Fruit fly (Drosophila melanogaster) whole organism, prepupa: ENCODE results near the gene CG31798.

Source experiments
- Blimp-1 ChIP-seq: fragments of 200-800 bp; sonication (Bioruptor generic); optimal IDR thresholded peaks from 3 replicates; lab custom pipeline; 2017; ENCODE audit warnings: missing biosample characterization, missing genetic modification characterization, mild to moderate bottlenecking, moderate library complexity, missing genetic modification reagents
- CG10631 ChIP-seq: fragments of 200-800 bp; sonication (Bioruptor generic); optimal IDR thresholded peaks from 2 replicates; lab custom pipeline; 2016; ENCODE audit warnings: missing biosample characterization, missing genetic modification characterization
- CG10669 ChIP-seq: fragments of 200-800 bp; sonication (Bioruptor generic); optimal IDR thresholded peaks from 3 replicates; lab custom pipeline; 2018; ENCODE audit warnings: missing biosample characterization, mild to moderate bottlenecking, missing genetic modification characterization, moderate library complexity
- CG11762 ChIP-seq: fragments of 200-800 bp; sonication (Bioruptor generic); optimal IDR thresholded peaks from 3 replicates; lab custom pipeline; 2016; ENCODE audit warnings: missing biosample characterization, missing genetic modification characterization; ENCODE audit not compliant: insufficient read depth
- CG11902 ChIP-seq: fragments of 200-800 bp; sonication (Bioruptor generic); optimal IDR thresholded peaks from 3 replicates; lab custom pipeline; 2016; ENCODE audit warnings: missing biosample characterization, missing genetic modification characterization
- CG15336 ChIP-seq: fragments of 200-800 bp; sonication (Bioruptor generic); IDR thresholded peaks from 2 replicates; pipeline ENCODE4 v1.3.6; 2022; ENCODE audit warnings: missing biosample characterization, missing genetic modification characterization
- CG16779 ChIP-seq: fragments of 200-800 bp; sonication (Bioruptor generic); optimal IDR thresholded peaks from 3 replicates; lab custom pipeline; 2017; ENCODE audit warnings: missing biosample characterization, mild to moderate bottlenecking, missing genetic modification characterization
- CG3032 ChIP-seq: fragments of 200-800 bp; optimal IDR thresholded peaks from 2 replicates; lab custom pipeline; 2019; ENCODE audit warnings: missing biosample characterization, mild to moderate bottlenecking, missing genetic modification characterization, moderate library complexity
- CG31627 ChIP-seq: fragments of 200-800 bp; sonication (Bioruptor generic); optimal IDR thresholded peaks from 3 replicates; lab custom pipeline; 2016; ENCODE audit warnings: missing biosample characterization, missing genetic modification characterization
- CG32006 ChIP-seq: fragments of 200-800 bp; sonication (Bioruptor generic); optimal IDR thresholded peaks from 3 replicates; lab custom pipeline; 2017; ENCODE audit warnings: missing biosample characterization, mild to moderate bottlenecking, missing genetic modification characterization
- CG34406 ChIP-seq: fragments of 200-800 bp; sonication (Bioruptor generic); optimal IDR thresholded peaks from 3 replicates; lab custom pipeline; 2016; ENCODE audit warnings: missing biosample characterization, missing genetic modification characterization
- CG4318 ChIP-seq: fragments of 200-800 bp; sonication (Bioruptor generic); optimal IDR thresholded peaks from 3 replicates; lab custom pipeline; 2017; ENCODE audit warnings: missing biosample characterization, mild to moderate bottlenecking, missing genetic modification characterization
- CG6163 ChIP-seq: fragments of 200-800 bp; sonication (Bioruptor generic); IDR thresholded peaks from 3 replicates; pipeline ENCODE4 v1.3.6; 2022; ENCODE audit warnings: missing biosample characterization, missing genetic modification characterization
- CG6808 ChIP-seq: fragments of 200-800 bp; sonication (Bioruptor generic); optimal IDR thresholded peaks from 3 replicates; lab custom pipeline; 2017; ENCODE audit warnings: missing biosample characterization, missing genetic modification characterization, mild to moderate bottlenecking, moderate library complexity, missing genetic modification reagents
- CG6854 ChIP-seq: fragments of 200-800 bp; sonication (Bioruptor generic); optimal IDR thresholded peaks from 2 replicates; lab custom pipeline; 2017; ENCODE audit warnings: missing biosample characterization, mild to moderate bottlenecking, missing genetic modification characterization
- CG8119 ChIP-seq: fragments of 200-800 bp; sonication (Bioruptor generic); IDR thresholded peaks from 3 replicates; pipeline ENCODE4 v1.3.6; 2022; ENCODE audit warnings: missing biosample characterization, missing genetic modification characterization
- CG8319 ChIP-seq: fragments of 200-800 bp; sonication (Bioruptor generic); optimal IDR thresholded peaks from 3 replicates; lab custom pipeline; 2016; ENCODE audit warnings: missing biosample characterization, missing genetic modification characterization
- CG8632 ChIP-seq: fragments of 200-800 bp; sonication (Bioruptor generic); optimal IDR thresholded peaks from 3 replicates; lab custom pipeline; 2016; ENCODE audit warnings: missing biosample characterization, missing genetic modification characterization
- CG9139 ChIP-seq: fragments of 200-800 bp; sonication (Bioruptor generic); optimal IDR thresholded peaks from 3 replicates; lab custom pipeline; 2017; ENCODE audit warnings: missing biosample characterization, mild to moderate bottlenecking, missing genetic modification characterization
- Eip75B ChIP-seq: fragments of 200-800 bp; sonication (Bioruptor generic); optimal IDR thresholded peaks from 3 replicates; lab custom pipeline; 2016; ENCODE audit warnings: missing biosample characterization, missing genetic modification characterization
- Eip78C ChIP-seq: fragments of 200-800 bp; sonication (Bioruptor generic); peaks from one replicate; lab custom pipeline; 2016; ENCODE audit warnings: missing biosample characterization, missing genetic modification characterization
- Eip93F ChIP-seq: fragments of 200-800 bp; sonication (Bioruptor generic); optimal IDR thresholded peaks from 2 replicates; lab custom pipeline; 2016; ENCODE audit warnings: missing biosample characterization, mild to moderate bottlenecking, missing genetic modification characterization
- Ets21C ChIP-seq: fragments of 200-800 bp; sonication (Bioruptor generic); optimal IDR thresholded peaks from 3 replicates; lab custom pipeline; 2016; ENCODE audit warnings: missing biosample characterization, missing genetic modification characterization
- Ets96B ChIP-seq: fragments of 200-800 bp; optimal IDR thresholded peaks from 2 replicates; lab custom pipeline; 2019; ENCODE audit warnings: missing biosample characterization, mild to moderate bottlenecking, missing genetic modification characterization, moderate library complexity
- Gug ChIP-seq: fragments of 200-800 bp; sonication (Bioruptor generic); IDR thresholded peaks from 2 replicates; pipeline ENCODE4 v1.3.6; 2022; ENCODE audit warnings: missing biosample characterization, missing genetic modification characterization
- Hr38 ChIP-seq: sonication (Bioruptor generic); optimal IDR thresholded peaks from 2 replicates; lab custom pipeline; 2016; ENCODE audit warnings: missing biosample characterization, missing genetic modification characterization
- Hr39 ChIP-seq: fragments of 200-800 bp; sonication (Bioruptor generic); optimal IDR thresholded peaks from 2 replicates; lab custom pipeline; 2016; ENCODE audit warnings: missing biosample characterization, missing genetic modification characterization
- Hr4 ChIP-seq: fragments of 200-800 bp; sonication (Bioruptor generic); optimal IDR thresholded peaks from 3 replicates; lab custom pipeline; 2016; ENCODE audit warnings: missing biosample characterization, missing genetic modification characterization
- Lpt ChIP-seq: fragments of 200-800 bp; sonication (Bioruptor generic); optimal IDR thresholded peaks from 3 replicates; lab custom pipeline; 2016; ENCODE audit warnings: missing biosample characterization, missing genetic modification characterization
- Met ChIP-seq: fragments of 200-800 bp; sonication (Bioruptor generic); optimal IDR thresholded peaks from 3 replicates; lab custom pipeline; 2016; ENCODE audit warnings: missing biosample characterization, missing genetic modification characterization
- Smox ChIP-seq: fragments of 200-800 bp; sonication (Bioruptor generic); optimal IDR thresholded peaks from 3 replicates; lab custom pipeline; 2016; ENCODE audit warnings: missing biosample characterization, missing genetic modification characterization
- Sox102F ChIP-seq: fragments of 200-800 bp; sonication (Bioruptor generic); optimal IDR thresholded peaks from 2 replicates; lab custom pipeline; 2016; ENCODE audit warnings: missing biosample characterization, mild to moderate bottlenecking, missing genetic modification characterization
- acj6 ChIP-seq: fragments of 200-800 bp; sonication (Bioruptor generic); optimal IDR thresholded peaks from 3 replicates; lab custom pipeline; 2016; ENCODE audit warnings: missing biosample characterization, missing genetic modification characterization
- cyc ChIP-seq: fragments of 200-800 bp; sonication (Bioruptor generic); optimal IDR thresholded peaks from 3 replicates; lab custom pipeline; 2016; ENCODE audit warnings: missing biosample characterization, missing genetic modification characterization
- dac ChIP-seq: fragments of 200-800 bp; sonication (Bioruptor generic); optimal IDR thresholded peaks from 2 replicates; lab custom pipeline; 2017; ENCODE audit warnings: missing biosample characterization, mild to moderate bottlenecking, missing genetic modification characterization
- eg ChIP-seq: fragments of 200-800 bp; sonication (Bioruptor generic); IDR thresholded peaks from 3 replicates; pipeline ENCODE4 v1.3.6; 2022; ENCODE audit warnings: missing biosample characterization, missing genetic modification characterization
- fd59A ChIP-seq: fragments of 200-800 bp; sonication (Bioruptor generic); optimal IDR thresholded peaks from 2 replicates; lab custom pipeline; 2017; ENCODE audit warnings: missing biosample characterization, mild to moderate bottlenecking, missing genetic modification characterization, missing genetic modification reagents
- fd85E ChIP-seq: fragments of 200-800 bp; sonication (Bioruptor generic); optimal IDR thresholded peaks from 3 replicates; lab custom pipeline; 2016; ENCODE audit warnings: missing biosample characterization, missing genetic modification characterization
- fkh ChIP-seq: fragments of 200-800 bp; sonication (Bioruptor generic); optimal IDR thresholded peaks from 3 replicates; lab custom pipeline; 2017; ENCODE audit warnings: missing biosample characterization, mild to moderate bottlenecking, missing genetic modification characterization, moderate library complexity
- lz ChIP-seq: fragments of 200-800 bp; sonication (Bioruptor generic); optimal IDR thresholded peaks from 3 replicates; lab custom pipeline; 2016; ENCODE audit warnings: missing biosample characterization, missing genetic modification characterization
- net ChIP-seq: fragments of 200-800 bp; sonication (Bioruptor generic); optimal IDR thresholded peaks from 3 replicates; lab custom pipeline; 2016; ENCODE audit warnings: missing biosample characterization, missing genetic modification characterization
- pdm3 ChIP-seq: fragments of 200-800 bp; sonication (Bioruptor generic); optimal IDR thresholded peaks from 3 replicates; lab custom pipeline; 2016; ENCODE audit warnings: missing biosample characterization, missing genetic modification characterization
- salr ChIP-seq, 2 experiments: fragments of 200-800 bp; sonication (Bioruptor generic); optimal IDR thresholded peaks; 3 replicates each; lab custom pipeline; 2016 to 2018; ENCODE audit warnings: missing biosample characterization in 2 of 2, missing genetic modification characterization in 2 of 2, mild to moderate bottlenecking in 1 of 2
- spab ChIP-seq: fragments of 200-800 bp; sonication (Bioruptor generic); optimal IDR thresholded peaks from 2 replicates; lab custom pipeline; 2017; ENCODE audit warnings: missing biosample characterization, mild to moderate bottlenecking, missing genetic modification characterization, missing genetic modification reagents
- ss ChIP-seq, 2 experiments: fragments of 200-800 bp; sonication (Bioruptor generic); optimal IDR thresholded peaks; 2 replicates in 1 of 2; 3 replicates in 1 of 2; lab custom pipeline; 2017 to 2018; ENCODE audit warnings: mild to moderate bottlenecking in 2 of 2, missing biosample characterization in 2 of 2, missing genetic modification characterization in 2 of 2, moderate library complexity in 1 of 2
- svp ChIP-seq: fragments of 200-800 bp; sonication (Bioruptor generic); peaks from one replicate; lab custom pipeline; 2016; ENCODE audit warnings: missing biosample characterization, missing genetic modification characterization
- topi ChIP-seq: fragments of 200-800 bp; sonication (Bioruptor generic); optimal IDR thresholded peaks from 3 replicates; lab custom pipeline; 2016; ENCODE audit warnings: missing biosample characterization, missing genetic modification characterization
- vri ChIP-seq: fragments of 200-800 bp; sonication (Bioruptor generic); optimal IDR thresholded peaks from 3 replicates; lab custom pipeline; 2016; ENCODE audit warnings: missing biosample characterization, mild to moderate bottlenecking, missing genetic modification characterization

CG31798 gene

DNA sequence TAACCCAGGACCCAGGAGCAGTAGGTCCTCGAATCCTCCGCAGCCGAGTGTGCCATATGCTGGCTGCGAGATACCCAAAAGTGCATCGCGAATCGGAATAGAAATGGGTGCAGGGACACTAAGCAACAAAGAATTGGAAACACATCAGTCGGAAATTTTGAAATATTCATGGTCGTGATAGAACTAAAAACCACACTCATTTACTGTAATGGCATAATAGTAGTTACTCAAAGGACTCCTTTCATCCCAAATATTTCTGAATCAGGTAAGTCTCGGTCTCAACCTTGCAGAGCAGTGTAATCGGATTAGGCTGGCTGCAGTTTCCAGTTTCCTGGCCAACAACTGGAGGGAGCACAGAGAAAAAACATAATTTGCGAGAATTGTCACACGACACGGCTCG lies 17.8 kb upstream of the CG31798 start (continued):
- peak; percentile 51 for TF ChIP-seq CG16779 (tag; lab: Kevin White, UChicago)
- TF ChIP-seq CG8319 (GFP tag; lab: Kevin White, UChicago) = no peak
- peak; percentile 49 for TF ChIP-seq acj6 (GFP tag; lab: Kevin White, UChicago)
- TF ChIP-seq vri = no peak
- peak; percentile 66 for TF ChIP-seq CG10669 (GFP tag; lab: Kevin White, UChicago)
- peak; percentile 51 for TF ChIP-seq Lpt (GFP tag; lab: Kevin White, UChicago)
- peak; percentile 40 for TF ChIP-seq Ets96B (tag; lab: Kevin White, UChicago)
- TF ChIP-seq salr (GFP tag; optimal IDR thresholded peaks at IDR 0.05; lab: Kevin White, UChicago) = peak; percentile 53 to 61

DNA sequence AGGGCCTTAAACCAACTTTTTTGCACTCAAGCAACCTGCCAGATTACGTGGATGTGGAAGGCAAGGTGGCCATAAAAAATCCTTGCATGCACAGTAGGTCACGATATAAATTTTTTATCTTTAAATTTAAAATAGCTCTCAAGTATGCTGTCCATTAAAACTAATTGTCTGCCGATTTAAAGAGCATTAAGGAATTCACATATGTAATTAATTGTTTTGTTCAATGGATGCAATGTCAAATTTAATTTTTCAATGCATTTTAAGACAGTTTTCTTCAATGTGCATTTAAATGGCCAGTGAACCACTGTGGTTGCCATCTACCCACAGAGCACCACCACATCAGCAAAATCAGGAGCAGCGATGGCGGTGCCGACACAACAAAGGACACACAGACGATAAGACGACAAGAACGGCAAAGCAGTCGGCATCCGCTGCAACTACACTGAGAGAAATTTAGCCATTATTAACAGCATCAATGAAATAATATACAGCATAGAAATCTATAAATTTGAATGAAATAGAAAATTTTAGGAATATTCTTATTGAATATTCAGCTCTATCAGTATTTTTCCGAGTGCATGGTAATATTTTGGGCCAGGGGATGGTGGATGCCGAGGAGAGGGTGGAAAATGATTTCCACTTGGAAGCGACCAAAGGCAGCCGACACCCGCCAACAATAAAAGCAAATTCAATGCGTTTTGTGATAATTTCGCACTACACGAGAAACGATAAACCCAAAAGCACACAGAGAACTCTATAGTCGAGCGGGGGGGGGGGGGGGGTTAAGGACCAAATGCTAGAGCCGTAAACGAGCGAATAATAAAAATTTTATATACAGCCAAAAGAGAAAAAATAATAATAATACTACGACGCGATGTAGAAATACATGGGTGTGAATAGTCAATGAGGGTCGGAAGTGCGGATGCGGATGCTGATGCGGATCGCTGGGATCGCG lies 16.6 kb upstream of the CG31798 start:
- TF ChIP-seq Hr39 (GFP tag; lab: Kevin White, UChicago) (no peak), Sox102F (GFP tag; lab: Kevin White, UChicago) (no peak), CG3032 (tag; lab: Kevin White, UChicago) (peak; percentile 50), CG32006 (GFP tag; lab: Kevin White, UChicago) (no peak), pdm3 (GFP tag; lab: Kevin White, UChicago) (peak; percentile 22), cyc (GFP tag; lab: Kevin White, UChicago) (no peak), lz (peak; percentile 7), Met (GFP tag; lab: Kevin White, UChicago) (peak; percentile 37), CG8632 (GFP tag; lab: Kevin White, UChicago) (no peak), CG4318 (GFP tag; lab: Kevin White, UChicago) (no peak), CG6854 (GFP tag; lab: Kevin White, UChicago) (no peak), CG6163 (GFP tag; lab: Robert Waterston, UW) (no peak; the same call in 2 of the 3 replicates), Gug (no peak), svp (GFP tag; lab: Kevin White, UChicago) (peak; percentile 76), dac (GFP tag; lab: Kevin White, UChicago) (no peak), Blimp-1 (GFP tag; lab: Kevin White, UChicago) (no peak), Eip78C (GFP tag; lab: Kevin White, UChicago) (peak; percentile 73), Hr38 (GFP tag; lab: Kevin White, UChicago) (no peak), fd85E (GFP tag; lab: Kevin White, UChicago) (no peak), salr (GFP tag; optimal IDR thresholded peaks at IDR 0.05; lab: Kevin White, UChicago) (no peak), CG9139 (no peak), CG11902 (no peak), Smox (peak; percentile 12), CG15336 (GFP tag; lab: Robert Waterston, UW) (no peak), topi (GFP tag; lab: Kevin White, UChicago) (peak; percentile 25), eg (GFP tag; lab: Robert Waterston, UW) (no peak), fkh (no peak), CG10669 (GFP tag; lab: Kevin White, UChicago) (peak; percentile 45), CG6808 (GFP tag; lab: Kevin White, UChicago) (peak; percentile 12), net (GFP tag; lab: Kevin White, UChicago) (peak; percentile 19), CG11762 (GFP tag; lab: Kevin White, UChicago) (no peak), ss (GFP tag; optimal IDR thresholded peaks at IDR 0.05; lab: Kevin White, UChicago) (peak; percentile 5 to 7), Eip93F (GFP tag; lab: Kevin White, UChicago) (no peak), Eip75B (peak; percentile 18), CG31627 (GFP tag; lab: Kevin White, UChicago) (no peak), Hr4 (GFP tag; lab: Kevin White, UChicago) (no peak), Ets21C (GFP tag; lab: Kevin White, UChicago) (no peak), spab (GFP tag; lab: Kevin White, UChicago) (peak; percentile 35), CG10631 (GFP tag; lab: Kevin White, UChicago) (peak; percentile 26), CG8119 (0 out of 3 replicates have a peak, but pooled peaks have one; percentile 28), CG34406 (peak; percentile 0), fd59A (GFP tag; lab: Kevin White, UChicago) (peak; percentile 11)
